Fruit fly (Drosophila melanogaster) whole organism: ENCODE data around the gene CG18081.

ENCODE experiments used
- Dll ChIP-seq: fragments of >200 bp; optimal IDR thresholded peaks from 2 replicates; lab custom pipeline; 2017
- pan ChIP-seq: fragments of >200 bp; optimal IDR thresholded peaks from 2 replicates; lab custom pipeline; 2017

DNA sequence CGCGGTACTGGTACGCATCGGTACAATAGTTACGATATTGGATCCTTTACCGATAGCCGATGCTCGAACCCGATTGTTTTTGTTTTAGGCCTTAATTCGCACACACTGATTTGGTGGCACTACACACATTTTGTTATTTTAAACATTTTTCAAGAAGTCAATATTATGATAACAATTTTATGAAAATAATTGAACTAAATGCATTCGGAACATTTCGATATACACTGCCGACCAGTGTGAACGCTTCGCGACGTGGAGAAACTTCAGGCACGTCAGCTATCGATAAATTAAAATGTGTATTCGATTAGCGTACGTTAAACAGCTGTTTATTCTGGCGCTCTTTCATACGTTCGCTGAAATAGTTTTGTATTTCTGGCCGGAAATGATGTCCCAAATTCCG, 3.0 kb downstream of the CG18081 start, which contains the start of gene CG12713:
- TF ChIP-seq pan (lab: Kevin White, UChicago) (no peak), Dll (lab: Kevin White, UChicago) (no peak)
